Worm (Caenorhabditis elegans) whole organism, L1 larva: Measurements from ENCODE around the gene mua-6.

Source experiments
- C16A3.4 ChIP-seq: fragments of 150-350 bp; optimal IDR thresholded peaks from 2 replicates; lab custom pipeline; 2014; ENCODE audit warnings: missing biosample characterization, missing genetic modification characterization
- C34B4.2 ChIP-seq: sonication (generic microtip); optimal IDR thresholded peaks from 2 replicates; lab custom pipeline; 2017; ENCODE audit warnings: mild to moderate bottlenecking, missing genetic modification characterization, missing compliant biosample characterization
- Y116A8C.19 ChIP-seq: sonication (generic microtip); optimal IDR thresholded peaks from 2 replicates; lab custom pipeline; 2016; ENCODE audit warnings: missing compliant biosample characterization, missing genetic modification characterization, borderline replicate concordance
- blmp-1 ChIP-seq: fragments of 150-350 bp; optimal IDR thresholded peaks from 2 replicates; lab custom pipeline; 2014; ENCODE audit warnings: missing biosample characterization, missing genetic modification characterization
- ceh-8 ChIP-seq: fragments of 200-800 bp; sonication (Bioruptor generic); optimal IDR thresholded peaks from 2 replicates; lab custom pipeline; 2018; ENCODE audit warnings: mild to moderate bottlenecking, missing genetic modification characterization, moderate library complexity, missing compliant biosample characterization
- ceh-82 ChIP-seq, 3 experiments: fragments of 150-350 bp in 1 of 3; sonication (generic microtip) in 2 of 3; optimal IDR thresholded peaks; 2 replicates each; lab custom pipeline; 2014 to 2017; ENCODE audit warnings: missing biosample characterization in 3 of 3, missing genetic modification characterization in 3 of 3
- dpl-1 ChIP-seq, 3 experiments: fragments of 150-350 bp in 2 of 3; sonication (generic microtip) in 1 of 3; optimal IDR thresholded peaks; 2 replicates each; lab custom pipeline; 2014 to 2017; ENCODE audit warnings: missing biosample characterization in 3 of 3, missing genetic modification characterization in 3 of 3, missing genetic modification reagents in 3 of 3
- dsc-1 ChIP-seq: sonication (generic microtip); optimal IDR thresholded peaks from 2 replicates; lab custom pipeline; 2016; ENCODE audit warnings: mild to moderate bottlenecking, missing genetic modification characterization, missing compliant biosample characterization
- efl-3 ChIP-seq: fragments of 200-800 bp; sonication (Bioruptor generic); optimal IDR thresholded peaks from 2 replicates; lab custom pipeline; 2018; ENCODE audit warnings: mild to moderate bottlenecking, missing genetic modification characterization, missing compliant biosample characterization
- elt-2 ChIP-seq: sonication (generic microtip); optimal IDR thresholded peaks from 2 replicates; lab custom pipeline; 2016; ENCODE audit warnings: missing genetic modification characterization, mild to moderate bottlenecking, inconsistent platforms, missing compliant biosample characterization, missing genetic modification reagents
- elt-3 ChIP-seq, 6 experiments: fragments of 150-350 bp in 1 of 6; sonication (generic microtip); optimal IDR thresholded peaks; 2 replicates each; lab custom pipeline; 2017 to 2018; ENCODE audit warnings: missing biosample characterization in 6 of 6, missing genetic modification characterization in 6 of 6, inconsistent platforms in 1 of 6
- fkh-10 ChIP-seq: sonication (generic microtip); optimal IDR thresholded peaks from 2 replicates; lab custom pipeline; 2017; ENCODE audit warnings: missing biosample characterization, missing genetic modification reagents, missing genetic modification characterization
- fkh-4 ChIP-seq: sonication (generic microtip); optimal IDR thresholded peaks from 2 replicates; lab custom pipeline; 2016; ENCODE audit warnings: missing compliant biosample characterization, missing genetic modification characterization, borderline replicate concordance
- fkh-8 ChIP-seq: sonication (generic microtip); optimal IDR thresholded peaks from 2 replicates; lab custom pipeline; 2016; ENCODE audit warnings: mild to moderate bottlenecking, missing genetic modification characterization, missing compliant biosample characterization
- fos-1 ChIP-seq: fragments of 150-350 bp; optimal IDR thresholded peaks from 2 replicates; lab custom pipeline; 2014; ENCODE audit warnings: missing biosample characterization, missing genetic modification characterization
- grh-1 ChIP-seq: fragments of 200-800 bp; sonication (Bioruptor generic); IDR thresholded peaks from 2 replicates; pipeline ENCODE4 v1.3.6; 2022; ENCODE audit warnings: missing genetic modification reagents, missing genetic modification characterization, missing compliant biosample characterization
- hlh-4 ChIP-seq: sonication (generic microtip); optimal IDR thresholded peaks from 2 replicates; lab custom pipeline; 2016; ENCODE audit warnings: mild to moderate bottlenecking, missing genetic modification characterization, missing compliant biosample characterization
- irx-1 ChIP-seq: sonication (generic microtip); optimal IDR thresholded peaks from 2 replicates; lab custom pipeline; 2016; ENCODE audit warnings: missing genetic modification characterization, missing compliant biosample characterization
- jun-1 ChIP-seq: fragments of 150-350 bp; optimal IDR thresholded peaks from 2 replicates; lab custom pipeline; 2014; ENCODE audit warnings: missing biosample characterization, missing genetic modification reagents, missing genetic modification characterization
- lin-14 ChIP-seq: fragments of 200-800 bp; sonication (Bioruptor generic); optimal IDR thresholded peaks from 2 replicates; lab custom pipeline; 2018; ENCODE audit warnings: mild to moderate bottlenecking, missing genetic modification characterization, moderate library complexity, missing compliant biosample characterization
- lin-35 ChIP-seq, 2 experiments: fragments of 150-350 bp; optimal IDR thresholded peaks; 2 replicates each; lab custom pipeline; 2014; ENCODE audit warnings: missing biosample characterization in 2 of 2, missing genetic modification characterization in 2 of 2, missing genetic modification reagents in 2 of 2
- lin-39 ChIP-seq: fragments of 150-350 bp; optimal IDR thresholded peaks from 2 replicates; lab custom pipeline; 2014; ENCODE audit warnings: missing biosample characterization, missing genetic modification reagents, missing genetic modification characterization
- lir-3 ChIP-seq: sonication (generic microtip); optimal IDR thresholded peaks from 2 replicates; lab custom pipeline; 2016; ENCODE audit warnings: mild to moderate bottlenecking, missing genetic modification characterization, moderate library complexity, missing compliant biosample characterization; ENCODE audit not compliant: poor library complexity
- mep-1 ChIP-seq: fragments of 150-350 bp; optimal IDR thresholded peaks from 2 replicates; lab custom pipeline; 2014; ENCODE audit warnings: missing biosample characterization, missing genetic modification characterization
- nhr-11 ChIP-seq: fragments of 150-350 bp; optimal IDR thresholded peaks from 2 replicates; lab custom pipeline; 2014; ENCODE audit warnings: missing biosample characterization, missing genetic modification characterization
- nhr-12 ChIP-seq: sonication (generic microtip); optimal IDR thresholded peaks from 2 replicates; lab custom pipeline; 2017; ENCODE audit warnings: missing biosample characterization, missing genetic modification characterization
- nhr-19 ChIP-seq: fragments of 200-800 bp; sonication (Bioruptor generic); conservative IDR thresholded peaks from 2 replicates; pipeline ENCODE4 v1.3.6; 2022; ENCODE audit warnings: missing genetic modification characterization, missing compliant biosample characterization
- nhr-20 ChIP-seq: sonication (generic microtip); optimal IDR thresholded peaks from 2 replicates; lab custom pipeline; 2016; ENCODE audit warnings: mild to moderate bottlenecking, missing genetic modification characterization, missing compliant biosample characterization
- nhr-28 ChIP-seq: fragments of 150-350 bp; optimal IDR thresholded peaks from 2 replicates; lab custom pipeline; 2014; ENCODE audit warnings: missing biosample characterization, missing genetic modification characterization
- nhr-71 ChIP-seq: sonication (generic microtip); optimal IDR thresholded peaks from 2 replicates; lab custom pipeline; 2016; ENCODE audit warnings: mild to moderate bottlenecking, missing genetic modification characterization, moderate library complexity, missing compliant biosample characterization
- nhr-76 ChIP-seq: sonication (generic microtip); optimal IDR thresholded peaks from 2 replicates; lab custom pipeline; 2017; ENCODE audit warnings: missing biosample characterization, missing genetic modification characterization
- nhr-85 ChIP-seq: sonication (generic microtip); peaks from one replicate; lab custom pipeline; 2016; ENCODE audit warnings: missing genetic modification characterization, inconsistent platforms, missing compliant biosample characterization
- nhr-90 ChIP-seq: sonication (generic microtip); optimal IDR thresholded peaks from 2 replicates; lab custom pipeline; 2016; ENCODE audit warnings: mild to moderate bottlenecking, missing genetic modification characterization, missing compliant biosample characterization; ENCODE audit not compliant: poor library complexity
- pax-3 ChIP-seq: fragments of 200-800 bp; sonication (Bioruptor generic); optimal IDR thresholded peaks from 2 replicates; lab custom pipeline; 2018; ENCODE audit warnings: mild to moderate bottlenecking, missing genetic modification characterization, moderate library complexity, missing compliant biosample characterization
- rnt-1 ChIP-seq: sonication (generic microtip); optimal IDR thresholded peaks from 2 replicates; lab custom pipeline; 2016; ENCODE audit warnings: mild to moderate bottlenecking, missing genetic modification characterization, moderate library complexity, missing compliant biosample characterization
- snpc-4 ChIP-seq: fragments of 150-350 bp; optimal IDR thresholded peaks from 2 replicates; lab custom pipeline; 2014; ENCODE audit warnings: missing biosample characterization, missing genetic modification characterization
- snu-23 ChIP-seq: sonication (generic microtip); optimal IDR thresholded peaks from 2 replicates; lab custom pipeline; 2016; ENCODE audit warnings: missing genetic modification characterization, missing compliant biosample characterization
- sox-4 ChIP-seq: sonication (generic microtip); optimal IDR thresholded peaks from 2 replicates; lab custom pipeline; 2016; ENCODE audit warnings: missing genetic modification characterization, missing compliant biosample characterization
- tlp-1 ChIP-seq: fragments of 150-350 bp; optimal IDR thresholded peaks from 2 replicates; lab custom pipeline; 2014; ENCODE audit warnings: missing biosample characterization, missing genetic modification characterization
- unc-130 ChIP-seq: fragments of 150-350 bp; optimal IDR thresholded peaks from 2 replicates; lab custom pipeline; 2017; ENCODE audit warnings: missing biosample characterization, missing genetic modification characterization, inconsistent platforms
- zag-1 ChIP-seq: fragments of 150-350 bp; optimal IDR thresholded peaks from 2 replicates; lab custom pipeline; 2014; ENCODE audit warnings: missing biosample characterization, missing genetic modification characterization
- ztf-4 ChIP-seq: fragments of 150-350 bp; optimal IDR thresholded peaks from 2 replicates; lab custom pipeline; 2014; ENCODE audit warnings: missing biosample characterization, missing genetic modification characterization

The mua-6 gene

ce11 chrX:16265636-16266384 lies at the start of gene mua-6:
TSS of gene mua-6 (minus strand) at chrX:16265686.
- TF ChIP-seq grh-1 (GFP tag; lab: Robert Waterston, UW) (0 out of 2 replicates have a peak, but pooled peaks have one; percentile 22), fos-1 (tag; lab: Kevin White, UChicago) (no peak), nhr-71 (tag; lab: Kevin White, UChicago) (peak; percentile 18), lin-39 (tag; lab: Kevin White, UChicago) (peak; percentile 12), nhr-28 (tag; lab: Kevin White, UChicago) (no peak), nhr-85 (tag; lab: Kevin White, UChicago) (peak; percentile 94), elt-3 (tag; optimal IDR thresholded peaks at IDR 0.05; lab: Kevin White, UChicago) (peak in 2 of 6 experiments; percentile 14 to 51), lin-14 (GFP tag; lab: Kevin White, UChicago) (peak; percentile 68), sox-4 (tag; lab: Kevin White, UChicago) (no peak), efl-3 (peak; percentile 48), blmp-1 (peak; percentile 66), snu-23 (GFP tag; lab: Kevin White, UChicago) (peak; percentile 40), nhr-90 (tag; lab: Kevin White, UChicago) (peak; percentile 18), mep-1 (tag; lab: Kevin White, UChicago) (no peak)

ce11 chrX:16309705-16310104 lies 44.2 kb upstream of the mua-6 start:
- TF ChIP-seq snpc-4 (tag; lab: Kevin White, UChicago) (peak; percentile 14), nhr-11 (no peak)

ce11 chrX:16306164-16306563 lies 40.7 kb upstream of the mua-6 start, which contains the start of gene twk-22:
TSS of gene twk-22 (plus strand) at chrX:16306464.
- TF ChIP-seq nhr-76 (tag; lab: Kevin White, UChicago) (no peak), lin-39 (tag; lab: Kevin White, UChicago) (no peak), elt-2 (tag; lab: Kevin White, UChicago) (no peak), lir-3 (tag; lab: Kevin White, UChicago) (no peak), lin-35 (GFP tag; optimal IDR thresholded peaks at IDR 0.05; lab: Kevin White, UChicago) (no peak), Y116A8C.19 (tag; lab: Kevin White, UChicago) (no peak), nhr-20 (tag; lab: Kevin White, UChicago) (no peak), nhr-19 (GFP tag; lab: Robert Waterston, UW) (no peak), fkh-4 (tag; lab: Kevin White, UChicago) (no peak), ceh-8 (GFP tag; lab: Kevin White, UChicago) (no peak), elt-3 (tag; optimal IDR thresholded peaks at IDR 0.05; lab: Kevin White, UChicago) (no peak), tlp-1 (tag; lab: Kevin White, UChicago) (no peak), irx-1 (no peak), dsc-1 (tag; lab: Kevin White, UChicago) (no peak), fkh-8 (tag; lab: Kevin White, UChicago) (no peak)

- TF ChIP-seq lin-35 (GFP tag; optimal IDR thresholded peaks at IDR 0.05; lab: Kevin White, UChicago) (peak in 1 of 2 experiments; percentile 15), unc-130 (no peak), nhr-20 (tag; lab: Kevin White, UChicago) (peak; percentile 30), pax-3 (tag; lab: Kevin White, UChicago) (no peak), dpl-1 (GFP tag; optimal IDR thresholded peaks at IDR 0.05; lab: Kevin White, UChicago) (no peak), elt-2 (tag; lab: Kevin White, UChicago) (peak; percentile 31), fkh-10 (no peak), irx-1 (peak; percentile 6), lin-39 (tag; lab: Kevin White, UChicago) (no peak), hlh-4 (no peak), rnt-1 (tag; lab: Kevin White, UChicago) (peak; percentile 7), nhr-19 (GFP tag; lab: Robert Waterston, UW) (0 out of 2 replicates have a peak, but pooled peaks have one; percentile 14), nhr-12 (tag; lab: Kevin White, UChicago) (no peak), ztf-4 (tag; lab: Kevin White, UChicago) (no peak), C16A3.4 (tag; lab: Kevin White, UChicago) (peak; percentile 16), nhr-90 (tag; lab: Kevin White, UChicago) (peak; percentile 62), nhr-28 (tag; lab: Kevin White, UChicago) (no peak), ceh-82 (tag; optimal IDR thresholded peaks at IDR 0.05; lab: Kevin White, UChicago) (peak in 1 of 3 experiments; percentile 8), snpc-4 (tag; lab: Kevin White, UChicago) (no peak), zag-1 (tag; lab: Kevin White, UChicago) (no peak), C34B4.2 (tag; lab: Kevin White, UChicago) (no peak), jun-1 (tag; lab: Kevin White, UChicago) (no peak)
Observed at ce11 chrX:16300422-16300821, 34.9 kb upstream of the mua-6 start.
